Fruit fly (Drosophila melanogaster): Measurements from ENCODE around the gene ICA69.

- no peak for TF ChIP-seq OdsH (GFP tag; optimal IDR thresholded peaks at IDR 0.05)
- no peak for TF ChIP-seq CG6276 (GFP tag; optimal IDR thresholded peaks at IDR 0.05)
- TF ChIP-seq CG9139 (GFP tag; optimal IDR thresholded peaks at IDR 0.05), result no peak
- TF ChIP-seq vri (GFP tag; optimal IDR thresholded peaks at IDR 0.05), result no peak
- TF ChIP-seq acj6 (GFP tag; optimal IDR thresholded peaks at IDR 0.05), result no peak
- no peak for TF ChIP-seq svp (GFP tag)
- no peak for TF ChIP-seq CG10631 (GFP tag; optimal IDR thresholded peaks at IDR 0.05)
- no peak for TF ChIP-seq Sox15 (GFP tag; optimal IDR thresholded peaks at IDR 0.05)
- no peak for TF ChIP-seq CG16779 (tag; optimal IDR thresholded peaks at IDR 0.05)
- no peak for TF ChIP-seq CG7368 (GFP tag; optimal IDR thresholded peaks at IDR 0.05)
- TF ChIP-seq Hr39 (GFP tag; optimal IDR thresholded peaks at IDR 0.05), result peak; percentile 29
- no peak; the same call in 1 of the 2 replicates for TF ChIP-seq CG15336 (GFP tag; IDR thresholded peaks at IDR 0.05)
- TF ChIP-seq CG8632 (GFP tag; optimal IDR thresholded peaks at IDR 0.05), result no peak
These were observed 4.6 kb downstream of the ICA69 start for dm6 chr3L:21135850-21136249.

All from whole organism, prepupa.